Worm (Caenorhabditis elegans) whole organism, L1 larva: Measurements from ENCODE around the gene cyp-14A1.
A peak's percentile ranks its signal among the peaks of the same experiment; 100 is the strongest.

Experiments used
- alr-1 ChIP-seq: fragments of 200-800 bp; sonication (Bioruptor generic); optimal IDR thresholded peaks from 2 replicates; lab custom pipeline; 2018; ENCODE audit warnings: borderline replicate concordance, mild to moderate bottlenecking, missing genetic modification characterization, missing compliant biosample characterization
- egl-27 ChIP-seq, 2 experiments: fragments of 150-350 bp in 1 of 2; sonication (generic microtip); optimal IDR thresholded peaks; 3 replicates each; lab custom pipeline; 2017 to 2018; ENCODE audit warnings: missing biosample characterization in 2 of 2, missing genetic modification characterization in 2 of 2, missing genetic modification reagents in 2 of 2
- elt-3 ChIP-seq, 6 experiments: fragments of 150-350 bp in 1 of 6; sonication (generic microtip); optimal IDR thresholded peaks; 2 replicates each; lab custom pipeline; 2017 to 2018; ENCODE audit warnings: missing biosample characterization in 6 of 6, missing genetic modification characterization in 6 of 6, inconsistent platforms in 1 of 6
- fos-1 ChIP-seq: fragments of 150-350 bp; optimal IDR thresholded peaks from 2 replicates; lab custom pipeline; 2014; ENCODE audit warnings: missing biosample characterization, missing genetic modification characterization
- mab-9 ChIP-seq: fragments of 200-800 bp; sonication (Bioruptor generic); IDR thresholded peaks from 2 replicates; pipeline ENCODE4 v1.3.6; 2022; ENCODE audit warnings: missing genetic modification reagents, missing genetic modification characterization, missing compliant biosample characterization
- mep-1 ChIP-seq: fragments of 150-350 bp; optimal IDR thresholded peaks from 2 replicates; lab custom pipeline; 2014; ENCODE audit warnings: missing biosample characterization, missing genetic modification characterization
- nhr-237 ChIP-seq: fragments of 150-350 bp; optimal IDR thresholded peaks from 2 replicates; lab custom pipeline; 2014; ENCODE audit warnings: missing biosample characterization, missing genetic modification characterization
- pqm-1 ChIP-seq: sonication (generic microtip); optimal IDR thresholded peaks from 3 replicates; lab custom pipeline; 2017; ENCODE audit warnings: missing biosample characterization, missing genetic modification characterization
- skn-1 ChIP-seq: fragments of 150-350 bp; optimal IDR thresholded peaks from 2 replicates; lab custom pipeline; 2014; ENCODE audit warnings: missing biosample characterization, missing genetic modification characterization
- snpc-4 ChIP-seq: fragments of 150-350 bp; optimal IDR thresholded peaks from 2 replicates; lab custom pipeline; 2014; ENCODE audit warnings: missing biosample characterization, missing genetic modification characterization
- sox-4 ChIP-seq: sonication (generic microtip); optimal IDR thresholded peaks from 2 replicates; lab custom pipeline; 2016; ENCODE audit warnings: missing genetic modification characterization, missing compliant biosample characterization
- zag-1 ChIP-seq: fragments of 150-350 bp; optimal IDR thresholded peaks from 2 replicates; lab custom pipeline; 2014; ENCODE audit warnings: missing biosample characterization, missing genetic modification characterization

- TF ChIP-seq sox-4: no peak
- no peak for TF ChIP-seq snpc-4 (tag; lab: Kevin White, UChicago)
- TF ChIP-seq pqm-1 (tag; lab: Kevin White, UChicago): no peak
- TF ChIP-seq mep-1 (tag; lab: Kevin White, UChicago): peak; percentile 37
- 0 out of 2 replicates have a peak, but pooled peaks have one; percentile 14 for TF ChIP-seq mab-9 (GFP tag; lab: Robert Waterston, UW)
- no peak for TF ChIP-seq skn-1
- TF ChIP-seq alr-1: no peak
- TF ChIP-seq fos-1 (tag; lab: Kevin White, UChicago): no peak
- no peak for TF ChIP-seq egl-27 (tag; optimal IDR thresholded peaks at IDR 0.05; lab: Kevin White, UChicago)
- TF ChIP-seq elt-3 (tag; optimal IDR thresholded peaks at IDR 0.05; lab: Kevin White, UChicago): no peak
- TF ChIP-seq zag-1 (tag; lab: Kevin White, UChicago): no peak
- TF ChIP-seq nhr-237 (tag; lab: Kevin White, UChicago): no peak
Measured at ce11 chrX:13221357-13221756, 45.8 kb downstream of the cyp-14A1 start, which contains the start of gene asp-4.
